Worm (Caenorhabditis elegans) whole organism, young adult: ENCODE data around the gene C50D2.1.
"Not testable (repeated sequence)": the region's sequence is repeated elsewhere in the genome, so short reads cannot be mapped to it uniquely, and the experiment has no call there.

ENCODE experiments used
- F49E8.2 ChIP-seq: sonication (generic microtip); optimal IDR thresholded peaks from 3 replicates; lab custom pipeline; 2017; ENCODE audit warnings: missing genetic modification characterization, mild to moderate bottlenecking, missing compliant biosample characterization, antibody characterized with exemption, moderate library complexity; ENCODE audit not compliant: insufficient read depth
- attf-3 ChIP-seq: fragments of 200-800 bp; sonication (Bioruptor generic); conservative IDR thresholded peaks from 2 replicates; pipeline ENCODE4 v1.3.6; 2022; ENCODE audit warnings: missing genetic modification reagents, missing genetic modification characterization, missing compliant biosample characterization
- hsf-1 ChIP-seq: fragments of 200-800 bp; sonication (Bioruptor generic); IDR thresholded peaks from 2 replicates; pipeline ENCODE4 v1.3.6; 2022; ENCODE audit warnings: missing genetic modification reagents, missing genetic modification characterization, missing compliant biosample characterization
- lin-40 ChIP-seq: sonication (generic microtip); optimal IDR thresholded peaks from 2 replicates; lab custom pipeline; 2016; ENCODE audit warnings: missing genetic modification characterization, mild to moderate bottlenecking, missing compliant biosample characterization, missing genotype, missing genetic modification reagents
- snpc-4 ChIP-seq, 5 experiments: fragments of 150-350 bp in 1 of 5; sonication (generic microtip) in 4 of 5; optimal IDR thresholded peaks; 2 replicates each; lab custom pipeline; 2014 to 2018; ENCODE audit warnings: missing genetic modification characterization in 5 of 5, missing biosample characterization in 3 of 5, antibody characterized with exemption in 2 of 5, mild to moderate bottlenecking in 2 of 5, missing compliant biosample characterization in 2 of 5, missing genotype in 2 of 5, moderate library complexity in 2 of 5, missing genetic modification reagents in 1 of 5

DNA sequence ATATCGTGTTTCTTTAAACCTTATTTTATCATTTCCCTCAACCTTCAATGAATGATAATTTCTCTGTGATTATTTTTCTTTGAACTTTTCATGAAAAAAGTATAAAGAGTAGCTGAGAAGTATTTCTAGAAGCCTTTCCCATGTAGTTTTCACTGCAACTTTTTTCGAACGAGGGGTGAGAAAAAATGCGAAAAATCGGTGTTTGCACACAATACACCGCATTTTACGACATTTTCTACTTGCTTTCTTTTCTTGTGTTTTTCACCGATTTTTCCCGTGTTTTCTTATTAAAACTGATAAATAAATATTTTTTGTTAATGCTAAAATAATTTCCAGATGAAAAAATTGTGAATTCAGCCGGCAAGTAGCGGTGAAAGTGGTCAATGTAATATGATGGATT lies 12.5 kb upstream of the C50D2.1 start, which contains the start of gene C50D2.10:
- not testable (repeated sequence) for TF ChIP-seq lin-40 (tag; lab: Kevin White, UChicago); hsf-1; F49E8.2; snpc-4 (GFP tag; optimal IDR thresholded peaks at IDR 0.05; lab: Kevin White, UChicago); snpc-4 (tag; optimal IDR thresholded peaks at IDR 0.05; lab: Kevin White, UChicago)
- peak; percentile 70 for TF ChIP-seq attf-3 (GFP tag; lab: Robert Waterston, UW)
